Fruit fly (Drosophila melanogaster): Measurements from ENCODE around the gene CG11523.

The CG11523 gene

DNA sequence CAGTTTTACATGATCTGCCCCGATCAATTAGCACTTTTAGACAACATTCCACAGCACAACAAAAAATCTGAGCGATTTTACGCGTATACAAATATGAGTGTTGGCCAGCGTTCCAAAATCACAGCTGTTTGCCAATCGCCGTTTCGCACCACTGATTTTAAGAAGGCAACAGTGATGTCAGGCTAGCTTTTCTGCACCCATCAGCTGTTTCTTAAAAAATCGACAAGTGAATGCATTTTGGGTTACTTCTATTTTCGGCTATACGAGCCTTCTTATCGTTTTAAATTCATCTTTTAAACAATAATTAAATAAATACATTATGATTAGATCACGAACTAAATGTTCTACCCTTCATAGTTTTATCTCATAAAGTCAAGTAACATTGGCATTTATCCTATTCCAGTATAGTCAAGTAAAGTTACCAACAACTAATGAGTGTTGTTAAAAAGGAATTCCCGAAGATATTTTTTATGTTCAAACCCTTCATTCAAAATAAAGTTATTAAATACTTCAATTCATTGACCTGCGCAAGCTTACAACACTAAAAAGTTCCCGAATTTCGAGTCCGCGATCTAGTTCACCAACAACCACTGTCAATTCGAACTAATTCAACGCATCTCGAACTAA, 3.6 kb downstream of the CG11523 start, which contains the start of the genes Rich and Ddx1 (continued):
- no peak for TF ChIP-seq Jarid2 (GFP tag; optimal IDR thresholded peaks at IDR 0.05)
- peak; percentile 44 for TF ChIP-seq az2 (GFP tag; optimal IDR thresholded peaks at IDR 0.05)
- no peak; the same call in 2 of the 3 replicates for TF ChIP-seq otp (GFP tag; IDR thresholded peaks at IDR 0.05)
- TF ChIP-seq pros (GFP tag; optimal IDR thresholded peaks at IDR 0.05) = no peak
- TF ChIP-seq tna (GFP tag; IDR thresholded peaks at IDR 0.05; ENCODE audit: partially characterized antibody) = no peak
- no peak for TF ChIP-seq CG10565 (GFP tag; optimal IDR thresholded peaks at IDR 0.05)
- TF ChIP-seq abd-A (tag; optimal IDR thresholded peaks at IDR 0.05) = no peak
- peak; percentile 1 for TF ChIP-seq B-H2 (GFP tag; optimal IDR thresholded peaks at IDR 0.05)
- TF ChIP-seq CG17359 (tag; optimal IDR thresholded peaks at IDR 0.05) = no peak
- TF ChIP-seq run (tag; optimal IDR thresholded peaks at IDR 0.05) = no peak
- TF ChIP-seq CG17912 (GFP tag; optimal IDR thresholded peaks at IDR 0.05) = no peak
- no peak for TF ChIP-seq Blimp-1 (GFP tag; optimal IDR thresholded peaks at IDR 0.05)
- TF ChIP-seq al (GFP tag; IDR thresholded peaks at IDR 0.05) = no peak
- TF ChIP-seq gt (GFP tag; IDR thresholded peaks at IDR 0.05) = no peak
- TF ChIP-seq exex (tag; optimal IDR thresholded peaks at IDR 0.05) = no peak
- TF ChIP-seq MESR4 (GFP tag; optimal IDR thresholded peaks at IDR 0.05) = peak; percentile 60
- no peak for TF ChIP-seq Adf1 (GFP tag; IDR thresholded peaks at IDR 0.05)
- peak; percentile 92 to 98 for TF ChIP-seq crp (GFP tag; optimal IDR thresholded peaks at IDR 0.05)
- TF ChIP-seq Hey (tag; optimal IDR thresholded peaks at IDR 0.05) = no peak
- peak; percentile 15; the same call in 1 of the 2 replicates for TF ChIP-seq CG10366 (GFP tag; IDR thresholded peaks at IDR 0.05)
- no peak for TF ChIP-seq CG1832 (GFP tag; optimal IDR thresholded peaks at IDR 0.05)
- peak; percentile 57 for TF ChIP-seq CG17829 (tag; optimal IDR thresholded peaks at IDR 0.05)
- TF ChIP-seq fd64A (GFP tag; optimal IDR thresholded peaks at IDR 0.05) = no peak
- no peak for TF ChIP-seq eve (GFP tag; optimal IDR thresholded peaks at IDR 0.05)
- peak; percentile 2 for TF ChIP-seq trem (tag; optimal IDR thresholded peaks at IDR 0.05)
- peak in 1 of 2 experiments; percentile 26 for TF ChIP-seq insv (GFP tag; optimal IDR thresholded peaks at IDR 0.05)
- no peak for TF ChIP-seq CG5245 (GFP tag; optimal IDR thresholded peaks at IDR 0.05)
- TF ChIP-seq Chrac-16 (GFP tag; optimal IDR thresholded peaks at IDR 0.05) = peak; percentile 28
- TF ChIP-seq btn (GFP tag; optimal IDR thresholded peaks at IDR 0.05) = no peak
- TF ChIP-seq sd (tag; optimal IDR thresholded peaks at IDR 0.05) = peak; percentile 97
- TF ChIP-seq CG1602 (GFP tag; optimal IDR thresholded peaks at IDR 0.05) = peak; percentile 46
- TF ChIP-seq nerfin-2 (GFP tag; IDR thresholded peaks at IDR 0.05; ENCODE audit: partially characterized antibody) = no peak
- TF ChIP-seq CG13894 (tag; optimal IDR thresholded peaks at IDR 0.05) = peak; percentile 33
- TF ChIP-seq tin (GFP tag; optimal IDR thresholded peaks at IDR 0.05) = peak; percentile 60
- TF ChIP-seq Atf6 (GFP tag; IDR thresholded peaks at IDR 0.05) = no peak
- TF ChIP-seq ERR (GFP tag; optimal IDR thresholded peaks at IDR 0.05) = no peak
- TF ChIP-seq scrt (GFP tag; optimal IDR thresholded peaks at IDR 0.05) = no peak
- no peak for TF ChIP-seq CG1024 (GFP tag; IDR thresholded peaks at IDR 0.05)
- TF ChIP-seq Atf-2 (GFP tag; optimal IDR thresholded peaks at IDR 0.05) = no peak
- no peak for TF ChIP-seq en (GFP tag; optimal IDR thresholded peaks at IDR 0.05)
- no peak for TF ChIP-seq toy (GFP tag; IDR thresholded peaks at IDR 0.05)
- peak; percentile 35 for TF ChIP-seq Nf-YB (GFP tag; optimal IDR thresholded peaks at IDR 0.05)
- TF ChIP-seq jigr1 (GFP tag; IDR thresholded peaks at IDR 0.05) = no peak
- no peak for TF ChIP-seq CkIIα-i1 (GFP tag; IDR thresholded peaks at IDR 0.05)
- TF ChIP-seq Eip74EF (GFP tag; optimal IDR thresholded peaks at IDR 0.05) = no peak
- no peak for TF ChIP-seq HLH3B (GFP tag; IDR thresholded peaks at IDR 0.05)
- TF ChIP-seq mld (GFP tag; IDR thresholded peaks at IDR 0.05; ENCODE audit: partially characterized antibody) = no peak
- peak; percentile 22 for TF ChIP-seq CG8944 (GFP tag; optimal IDR thresholded peaks at IDR 0.05)
- TF ChIP-seq luna (GFP tag; optimal IDR thresholded peaks at IDR 0.05) = no peak
- no peak for TF ChIP-seq CG8478 (optimal IDR thresholded peaks at IDR 0.05)

Measured in whole organism, embryonic.